Fruit fly (Drosophila melanogaster) whole organism, embryonic: ENCODE results near the gene Sgf11.

Experiments
- CG6791 ChIP-seq: fragments of 200-800 bp; sonication (Bioruptor generic); IDR thresholded peaks from 3 replicates; pipeline ENCODE4 v1.3.6; 2022; ENCODE audit warnings: missing biosample characterization, missing genetic modification characterization; ENCODE audit not compliant: partially characterized antibody
- CG9609 ChIP-seq: fragments of 200-800 bp; sonication (Bioruptor generic); optimal IDR thresholded peaks from 3 replicates; lab custom pipeline; 2016; ENCODE audit warnings: missing biosample characterization, missing genetic modification characterization
- croc ChIP-seq: fragments of 200-800 bp; sonication (Bioruptor generic); conservative IDR thresholded peaks from 3 replicates; pipeline ENCODE4 v1.3.6; 2022; ENCODE audit warnings: missing biosample characterization, missing genetic modification characterization
- nerfin-1 ChIP-seq: fragments of 200-800 bp; sonication (Bioruptor generic); optimal IDR thresholded peaks from 3 replicates; lab custom pipeline; 2019; ENCODE audit warnings: missing biosample characterization, mild to moderate bottlenecking, missing genetic modification characterization, moderate library complexity
- stwl ChIP-seq: fragments of 200-800 bp; sonication (Bioruptor generic); optimal IDR thresholded peaks from 3 replicates; lab custom pipeline; 2018; ENCODE audit warnings: missing biosample characterization, mild to moderate bottlenecking, missing genetic modification characterization, moderate library complexity

DNA sequence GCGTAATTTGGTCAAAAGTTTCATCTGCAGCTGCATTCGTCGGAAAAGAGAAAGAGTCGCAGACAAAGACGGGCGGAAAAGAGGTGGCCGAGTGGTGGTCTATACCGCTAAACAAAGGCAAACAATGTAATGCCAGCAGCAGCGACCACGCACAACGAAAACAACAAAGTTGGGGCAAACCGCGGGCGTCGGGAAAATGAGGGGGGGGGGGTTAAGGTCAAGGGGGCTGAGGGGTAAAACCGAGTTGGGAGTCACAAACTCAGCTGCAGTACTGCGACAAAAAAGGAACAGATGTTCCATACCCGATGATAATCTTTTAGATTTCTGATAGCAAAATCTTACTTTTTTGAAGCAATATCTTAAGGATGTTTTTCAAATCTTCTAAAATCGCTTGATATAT is 44.9 kb downstream of the Sgf11 start:
- no peak for TF ChIP-seq croc (GFP tag; lab: Robert Waterston, UW)
- TF ChIP-seq stwl = no peak
- no peak for TF ChIP-seq nerfin-1 (tag; lab: Kevin White, UChicago)
- no peak for TF ChIP-seq CG6791 (GFP tag; lab: Robert Waterston, UW)
- no peak for TF ChIP-seq CG9609 (GFP tag; lab: Kevin White, UChicago)
